Worm (Caenorhabditis elegans) whole organism, L3 larva: Measurements from ENCODE around the gene his-38.

Experiments
- R02D3.7 ChIP-seq: fragments of 150-350 bp; optimal IDR thresholded peaks from 2 replicates; lab custom pipeline; 2014; ENCODE audit warnings: missing biosample characterization, missing genetic modification characterization
- ZK546.5 ChIP-seq: sonication (generic microtip); optimal IDR thresholded peaks from 2 replicates; lab custom pipeline; 2017; ENCODE audit warnings: missing biosample characterization, missing genetic modification characterization
- aly-2 ChIP-seq: fragments of 150-350 bp; optimal IDR thresholded peaks from 2 replicates; lab custom pipeline; 2014; ENCODE audit warnings: missing biosample characterization, missing genetic modification characterization
- ama-1 ChIP-seq: fragments of 150-350 bp; optimal IDR thresholded peaks from 2 replicates; lab custom pipeline; 2018
- ceh-16 ChIP-seq: sonication (generic microtip); optimal IDR thresholded peaks from 2 replicates; lab custom pipeline; 2017; ENCODE audit warnings: missing biosample characterization, missing genetic modification characterization
- ceh-28 ChIP-seq: fragments of 150-350 bp; optimal IDR thresholded peaks from 2 replicates; lab custom pipeline; 2014; ENCODE audit warnings: missing biosample characterization, missing genetic modification reagents, missing genetic modification characterization
- ceh-82 ChIP-seq: fragments of 150-350 bp; optimal IDR thresholded peaks from 2 replicates; lab custom pipeline; 2014; ENCODE audit warnings: missing biosample characterization, missing genetic modification characterization
- ceh-9 ChIP-seq: sonication (generic microtip); optimal IDR thresholded peaks from 2 replicates; lab custom pipeline; 2018; ENCODE audit warnings: missing biosample characterization, missing genetic modification characterization
- daf-12 ChIP-seq: fragments of 150-350 bp; optimal IDR thresholded peaks from 2 replicates; lab custom pipeline; 2014; ENCODE audit warnings: missing biosample characterization, missing genetic modification reagents, missing genetic modification characterization
- egl-27 ChIP-seq: sonication (generic microtip); optimal IDR thresholded peaks from 4 replicates; lab custom pipeline; 2017; ENCODE audit warnings: missing biosample characterization, missing genetic modification reagents, missing genetic modification characterization
- egl-5 ChIP-seq: fragments of 150-350 bp; optimal IDR thresholded peaks from 2 replicates; lab custom pipeline; 2017; ENCODE audit warnings: missing biosample characterization, missing genetic modification reagents, missing genetic modification characterization, inconsistent platforms
- elt-2 ChIP-seq: sonication (generic microtip); optimal IDR thresholded peaks from 2 replicates; lab custom pipeline; 2016; ENCODE audit warnings: missing genetic modification reagents, mild to moderate bottlenecking, missing genetic modification characterization, missing compliant biosample characterization
- eor-1 ChIP-seq, 2 experiments: fragments of 150-350 bp; optimal IDR thresholded peaks; 2 replicates each; lab custom pipeline; 2014 to 2018; ENCODE audit warnings: missing biosample characterization in 2 of 2, missing genetic modification characterization in 2 of 2
- fkh-2 ChIP-seq: fragments of 150-350 bp; optimal IDR thresholded peaks from 2 replicates; lab custom pipeline; 2014; ENCODE audit warnings: missing biosample characterization, missing genetic modification reagents, missing genetic modification characterization
- hmg-11 ChIP-seq: sonication (generic microtip); optimal IDR thresholded peaks from 2 replicates; lab custom pipeline; 2016; ENCODE audit warnings: missing genetic modification characterization, missing compliant biosample characterization
- jun-1 ChIP-seq: fragments of 150-350 bp; optimal IDR thresholded peaks from 2 replicates; lab custom pipeline; 2014; ENCODE audit warnings: missing biosample characterization, missing genetic modification reagents, missing genetic modification characterization
- lin-15B ChIP-seq: fragments of 150-350 bp; optimal IDR thresholded peaks from 2 replicates; lab custom pipeline; 2014; ENCODE audit warnings: missing biosample characterization, missing genetic modification characterization
- mdl-1 ChIP-seq: fragments of 150-350 bp; optimal IDR thresholded peaks from 2 replicates; lab custom pipeline; 2014; ENCODE audit warnings: missing biosample characterization, missing genetic modification characterization
- mml-1 ChIP-seq: fragments of 150-350 bp; sonication (generic microtip); optimal IDR thresholded peaks from 3 replicates; lab custom pipeline; 2014; ENCODE audit warnings: missing biosample characterization, missing genetic modification characterization
- nfya-1 ChIP-seq: sonication (generic microtip); optimal IDR thresholded peaks from 2 replicates; lab custom pipeline; 2017; ENCODE audit warnings: missing genetic modification characterization, mild to moderate bottlenecking, missing compliant biosample characterization, antibody characterized with exemption, moderate library complexity; ENCODE audit not compliant: insufficient read depth
- nhr-23 ChIP-seq: fragments of 150-350 bp; optimal IDR thresholded peaks from 2 replicates; lab custom pipeline; 2014; ENCODE audit warnings: missing biosample characterization, missing genetic modification reagents, missing genetic modification characterization
- nhr-25 ChIP-seq: sonication (generic microtip); optimal IDR thresholded peaks from 2 replicates; lab custom pipeline; 2017; ENCODE audit warnings: missing biosample characterization, missing genetic modification characterization
- nhr-28 ChIP-seq: fragments of 150-350 bp; optimal IDR thresholded peaks from 2 replicates; lab custom pipeline; 2014; ENCODE audit warnings: missing biosample characterization, missing genetic modification characterization
- nhr-43 ChIP-seq: sonication (generic microtip); optimal IDR thresholded peaks from 2 replicates; lab custom pipeline; 2016; ENCODE audit warnings: mild to moderate bottlenecking, missing genetic modification characterization, missing compliant biosample characterization; ENCODE audit not compliant: poor library complexity, severe bottlenecking
- nhr-76 ChIP-seq: fragments of 150-350 bp; sonication (generic microtip); optimal IDR thresholded peaks from 5 replicates; lab custom pipeline; 2014; ENCODE audit warnings: missing biosample characterization, missing genetic modification characterization
- nhr-77 ChIP-seq: fragments of 150-350 bp; optimal IDR thresholded peaks from 2 replicates; lab custom pipeline; 2014; ENCODE audit warnings: missing biosample characterization, missing genetic modification characterization
- pha-4 ChIP-seq: fragments of 150-350 bp; optimal IDR thresholded peaks from 2 replicates; lab custom pipeline; 2014; ENCODE audit warnings: missing biosample characterization, missing genetic modification reagents, missing genetic modification characterization
- pqm-1 ChIP-seq: fragments of 150-350 bp; optimal IDR thresholded peaks from 2 replicates; lab custom pipeline; 2017; ENCODE audit warnings: missing biosample characterization, missing genetic modification characterization, inconsistent platforms
- sea-2 ChIP-seq: fragments of 150-350 bp; sonication (generic microtip); optimal IDR thresholded peaks from 4 replicates; lab custom pipeline; 2014; ENCODE audit warnings: missing biosample characterization, missing genetic modification reagents, missing genetic modification characterization
- skn-1 ChIP-seq: fragments of 150-350 bp; optimal IDR thresholded peaks from 2 replicates; lab custom pipeline; 2014; ENCODE audit warnings: missing biosample characterization, missing genetic modification characterization
- snpc-4 ChIP-seq: fragments of 150-350 bp; optimal IDR thresholded peaks from 2 replicates; lab custom pipeline; 2014; ENCODE audit warnings: missing biosample characterization, missing genetic modification characterization
- unc-39 ChIP-seq: sonication (generic microtip); optimal IDR thresholded peaks from 4 replicates; lab custom pipeline; 2017; ENCODE audit warnings: missing biosample characterization, missing genetic modification characterization
- ztf-11 ChIP-seq: fragments of 150-350 bp; optimal IDR thresholded peaks from 2 replicates; lab custom pipeline; 2014; ENCODE audit warnings: missing biosample characterization, missing genetic modification characterization
- ztf-4 ChIP-seq: fragments of 150-350 bp; optimal IDR thresholded peaks from 2 replicates; lab custom pipeline; 2014; ENCODE audit warnings: missing biosample characterization, missing genetic modification characterization

his-38 gene

DNA sequence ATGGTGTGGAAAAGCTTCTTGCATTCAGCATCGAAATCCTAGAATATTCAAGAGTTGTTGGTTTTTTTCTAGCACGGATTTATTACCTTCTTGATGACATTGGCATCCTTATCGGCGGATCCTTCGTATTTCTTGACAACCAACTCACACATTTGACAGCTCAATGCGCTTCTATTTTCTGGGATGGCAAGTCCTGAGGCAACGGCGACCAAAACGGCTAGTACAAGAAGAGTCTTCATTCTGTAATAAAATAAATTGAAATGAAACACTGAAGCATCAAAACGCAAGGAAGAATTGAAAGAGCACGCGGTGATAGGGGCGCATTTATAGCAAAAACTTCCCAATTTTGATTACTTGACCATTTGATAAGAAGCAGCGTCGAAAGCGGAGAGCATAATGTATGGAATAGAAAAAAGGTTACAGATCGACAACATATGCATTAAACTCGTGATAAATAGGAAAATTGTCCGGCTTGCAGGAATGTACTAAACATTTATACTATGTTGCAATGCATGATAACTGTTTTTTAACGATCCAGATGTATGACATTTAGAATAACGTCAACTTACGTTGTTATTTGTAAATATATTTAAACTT is 10.5 kb upstream of the his-38 start, which contains the start of gene spp-5:
Gene spp-5, minus strand, starts transcription at position 240 of the 597 bp plus-strand sequence.
- TF ChIP-seq nhr-76 (tag; lab: Kevin White, UChicago), result no peak
- TF ChIP-seq nhr-77, result no peak
- TF ChIP-seq ceh-9 (tag; lab: Kevin White, UChicago), result no peak
- TF ChIP-seq ceh-82, result no peak
- TF ChIP-seq ceh-28, result no peak
- TF ChIP-seq nhr-25 (tag; lab: Kevin White, UChicago), result no peak
- no peak for TF ChIP-seq mml-1 (tag; lab: Kevin White, UChicago)
- TF ChIP-seq mdl-1 (tag; lab: Kevin White, UChicago), result peak; percentile 14
- TF ChIP-seq daf-12 (tag; lab: Kevin White, UChicago), result no peak
- TF ChIP-seq pqm-1 (tag; lab: Kevin White, UChicago), result peak; percentile 97
- peak; percentile 78 for TF ChIP-seq pha-4 (tag; lab: Kevin White, UChicago)
- TF ChIP-seq jun-1 (tag; lab: Kevin White, UChicago), result peak; percentile 63
- TF ChIP-seq elt-2, result peak; percentile 95
- no peak for TF ChIP-seq ztf-4 (tag; lab: Kevin White, UChicago)
- no peak for TF ChIP-seq egl-27 (tag; lab: Kevin White, UChicago)
- no peak for TF ChIP-seq aly-2
- no peak for TF ChIP-seq R02D3.7 (tag; lab: Kevin White, UChicago)
- TF ChIP-seq nhr-28 (tag; lab: Kevin White, UChicago), result no peak
- peak; percentile 41 for TF ChIP-seq ama-1 (lab: Kevin White, UChicago)
- no peak for TF ChIP-seq unc-39 (tag; lab: Kevin White, UChicago)
- TF ChIP-seq ceh-16 (tag; lab: Kevin White, UChicago), result no peak
- no peak for TF ChIP-seq ztf-11 (tag; lab: Kevin White, UChicago)
- no peak for TF ChIP-seq nhr-23 (tag; lab: Kevin White, UChicago)

DNA sequence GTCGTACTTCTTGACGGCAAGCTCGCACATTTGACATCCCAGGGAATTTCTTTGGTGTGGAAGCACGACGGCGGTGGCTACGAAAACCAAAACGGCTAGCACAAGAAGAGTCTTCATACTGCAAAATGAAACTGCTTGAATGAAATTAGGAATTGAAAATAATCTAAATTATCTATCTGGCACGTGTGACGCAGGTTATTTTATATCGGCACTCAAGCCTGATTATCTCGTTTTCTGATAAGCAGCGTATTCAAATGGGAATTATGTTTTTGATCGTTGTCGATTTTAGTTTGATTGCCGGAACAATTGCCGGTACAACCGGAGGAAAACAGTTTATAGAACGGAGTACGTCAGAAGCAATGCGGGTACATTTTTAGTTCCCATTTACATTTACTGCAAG is 9.0 kb upstream of the his-38 start, which contains the start of gene spp-4:
Gene spp-4, minus strand, starts transcription at position 118 of the 400 bp plus-strand sequence.
- TF ChIP-seq ZK546.5 (no peak), egl-27 (tag; lab: Kevin White, UChicago) (no peak), eor-1 (tag; optimal IDR thresholded peaks at IDR 0.05; lab: Kevin White, UChicago) (no peak), ceh-28 (no peak), elt-2 (peak; percentile 84), hmg-11 (tag; lab: Kevin White, UChicago) (no peak), aly-2 (no peak)

DNA sequence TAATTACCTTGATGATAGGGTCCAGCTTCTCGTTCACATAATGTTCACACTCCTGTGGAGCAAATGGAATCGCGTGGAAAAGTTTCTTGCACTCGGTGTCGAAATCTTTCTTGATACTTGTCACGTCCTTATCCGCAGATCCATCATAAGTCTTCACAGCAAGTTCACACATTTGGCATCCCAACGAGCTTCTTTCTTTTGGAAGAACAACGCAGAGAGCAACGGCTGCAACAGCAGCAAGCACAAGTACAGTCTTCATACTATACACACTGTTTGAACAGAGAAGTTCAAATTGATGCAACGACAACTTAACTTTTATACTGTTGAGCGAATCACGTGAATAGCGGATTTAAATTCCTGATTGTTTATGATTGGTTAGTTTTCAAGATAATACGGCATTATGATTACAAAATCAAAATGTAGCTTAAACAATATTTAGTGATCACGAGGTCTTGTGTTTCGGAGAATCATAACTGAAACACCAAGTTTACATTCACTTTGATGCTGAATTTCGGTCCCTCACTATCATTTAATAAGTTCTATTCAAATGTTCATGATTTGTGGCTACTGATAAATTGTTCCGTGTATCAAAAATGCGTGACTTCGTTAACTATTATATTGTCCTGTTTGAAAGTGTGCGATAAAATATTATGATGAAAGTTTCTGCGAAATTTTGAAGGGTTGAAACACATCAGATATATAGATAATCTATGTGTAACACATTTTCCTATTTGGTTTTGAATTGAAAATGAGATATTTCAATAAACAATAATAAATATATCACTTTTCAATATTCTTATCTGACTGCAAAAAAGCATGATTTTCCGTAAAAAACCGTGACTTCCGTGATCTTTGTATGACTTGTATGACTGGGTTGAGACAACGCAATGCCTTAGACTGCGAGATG is 7.1 kb upstream of the his-38 start, which contains the start of the genes spp-2 and spp-6:
Gene spp-2, minus strand, starts transcription at position 334 of the 907 bp plus-strand sequence.
Gene spp-6, plus strand, starts transcription at position 857 of the 907 bp plus-strand sequence.
- no peak for TF ChIP-seq ztf-4 (tag; lab: Kevin White, UChicago)
- no peak for TF ChIP-seq sea-2 (GFP tag; lab: Kevin White, UChicago)
- TF ChIP-seq elt-2, result peak; percentile 90
- TF ChIP-seq nhr-77, result no peak
- no peak for TF ChIP-seq fkh-2
- no peak for TF ChIP-seq egl-5 (tag; lab: Kevin White, UChicago)
- peak; percentile 29 for TF ChIP-seq pha-4 (tag; lab: Kevin White, UChicago)
- peak; percentile 85 for TF ChIP-seq pqm-1 (tag; lab: Kevin White, UChicago)
- no peak for TF ChIP-seq egl-27 (tag; lab: Kevin White, UChicago)
- no peak for TF ChIP-seq nhr-28 (tag; lab: Kevin White, UChicago)
- no peak for TF ChIP-seq nhr-43
- TF ChIP-seq ama-1 (lab: Kevin White, UChicago), result peak; percentile 71

DNA sequence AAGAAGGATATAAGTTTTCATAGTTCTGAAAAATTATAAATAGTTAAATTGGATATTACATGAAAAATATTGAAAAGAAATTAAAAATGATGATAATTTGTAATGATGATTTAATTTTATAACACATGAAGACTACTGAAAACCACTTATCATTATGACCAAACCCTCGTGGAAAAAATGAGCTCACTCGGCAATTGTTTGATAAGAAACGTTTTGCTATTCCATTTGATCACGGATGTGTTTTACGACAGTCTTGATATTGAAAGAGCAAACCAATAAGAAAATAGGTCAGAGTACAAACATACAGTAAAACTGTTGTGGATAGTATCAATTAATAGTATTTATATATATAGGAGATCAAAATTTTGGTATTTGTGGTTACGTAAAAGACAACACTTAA is 5.7 kb upstream of the his-38 start, which contains the start of gene spp-3:
Gene spp-3, minus strand, starts transcription at position 25 of the 400 bp plus-strand sequence.
- TF ChIP-seq jun-1 (tag; lab: Kevin White, UChicago) (peak; percentile 57), pqm-1 (tag; lab: Kevin White, UChicago) (peak; percentile 93), daf-12 (tag; lab: Kevin White, UChicago) (no peak), lin-15B (tag; lab: Kevin White, UChicago) (no peak), pha-4 (tag; lab: Kevin White, UChicago) (peak; percentile 38), elt-2 (peak; percentile 96), eor-1 (tag; optimal IDR thresholded peaks at IDR 0.05; lab: Kevin White, UChicago) (no peak), nfya-1 (tag; lab: Kevin White, UChicago) (peak; percentile 48), snpc-4 (tag; lab: Kevin White, UChicago) (no peak), skn-1 (tag; lab: Kevin White, UChicago) (peak; percentile 88)
